Fruit fly (Drosophila melanogaster): ENCODE results near the gene CG14443.

CG14443 gene

DNA sequence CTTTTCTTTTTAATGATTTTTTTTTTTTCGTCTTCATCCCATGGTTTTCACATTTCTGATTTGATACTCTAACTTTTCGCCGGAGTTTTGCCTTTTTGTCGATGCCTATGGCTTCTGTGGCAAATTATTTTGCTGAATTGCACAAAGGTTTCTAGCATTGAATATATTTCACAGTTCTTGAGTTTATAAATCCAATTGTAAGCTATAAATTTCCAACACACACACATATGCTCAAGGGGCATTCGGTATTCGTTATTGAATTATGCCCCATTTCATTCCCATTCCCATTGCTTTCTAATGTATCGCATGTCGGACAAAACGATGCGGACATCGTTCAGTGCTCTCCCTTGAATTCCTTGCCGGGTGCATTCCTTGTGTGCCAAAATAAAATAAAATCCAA is 18.3 kb upstream of the CG14443 start (continued):
- peak; percentile 20 for TF ChIP-seq CG31627 (GFP tag; optimal IDR thresholded peaks at IDR 0.05)
- peak; percentile 28 for TF ChIP-seq achi (GFP tag; optimal IDR thresholded peaks at IDR 0.05)
- no peak for TF ChIP-seq Blimp-1 (GFP tag; optimal IDR thresholded peaks at IDR 0.05)
- TF ChIP-seq Smox (GFP tag; optimal IDR thresholded peaks at IDR 0.05), result peak; percentile 25
- TF ChIP-seq CG3919 (GFP tag; optimal IDR thresholded peaks at IDR 0.05), result peak; percentile 11
- peak; percentile 32 for TF ChIP-seq CG32006 (GFP tag; optimal IDR thresholded peaks at IDR 0.05)
- TF ChIP-seq CG6276 (GFP tag; optimal IDR thresholded peaks at IDR 0.05), result peak; percentile 9
- no peak for TF ChIP-seq dac (GFP tag; optimal IDR thresholded peaks at IDR 0.05)
- peak; percentile 71 for TF ChIP-seq CG6163 (GFP tag; IDR thresholded peaks at IDR 0.05)
- peak; percentile 15 for TF ChIP-seq OdsH (GFP tag; optimal IDR thresholded peaks at IDR 0.05)
- peak; percentile 5 for TF ChIP-seq CG3032 (tag; optimal IDR thresholded peaks at IDR 0.05)
- no peak for TF ChIP-seq svp (GFP tag)
- no peak for TF ChIP-seq spab (GFP tag; optimal IDR thresholded peaks at IDR 0.05)

- TF ChIP-seq topi (GFP tag; optimal IDR thresholded peaks at IDR 0.05), result no peak
- no peak for TF ChIP-seq CG10669 (GFP tag; optimal IDR thresholded peaks at IDR 0.05)
- TF ChIP-seq eg (GFP tag; IDR thresholded peaks at IDR 0.05), result no peak
- TF ChIP-seq Eip75B (GFP tag; optimal IDR thresholded peaks at IDR 0.05), result no peak
- no peak for TF ChIP-seq Met (GFP tag; optimal IDR thresholded peaks at IDR 0.05)
These were observed 17.0 kb upstream of the CG14443 start for dm6 chrX:6616771-6617170.

dm6 chrX:6617372-6617771 is 16.4 kb upstream of the CG14443 start:
- TF ChIP-seq OdsH (GFP tag; optimal IDR thresholded peaks at IDR 0.05) (peak; percentile 50), fkh (GFP tag; optimal IDR thresholded peaks at IDR 0.05) (no peak), Eip93F (GFP tag; optimal IDR thresholded peaks at IDR 0.05) (no peak), CG6854 (GFP tag; optimal IDR thresholded peaks at IDR 0.05) (no peak), CG15336 (GFP tag; IDR thresholded peaks at IDR 0.05) (peak; percentile 62), Hr39 (GFP tag; optimal IDR thresholded peaks at IDR 0.05) (peak; percentile 5), CG10631 (GFP tag; optimal IDR thresholded peaks at IDR 0.05) (peak; percentile 29), CG8632 (GFP tag; optimal IDR thresholded peaks at IDR 0.05) (no peak), CG32006 (GFP tag; optimal IDR thresholded peaks at IDR 0.05) (peak; percentile 69), eg (GFP tag; IDR thresholded peaks at IDR 0.05) (peak; percentile 78), esn (GFP tag; optimal IDR thresholded peaks at IDR 0.05) (no peak), Ets21C (GFP tag; optimal IDR thresholded peaks at IDR 0.05) (no peak), topi (GFP tag; optimal IDR thresholded peaks at IDR 0.05) (no peak), fd59A (GFP tag; optimal IDR thresholded peaks at IDR 0.05) (no peak), CG3919 (GFP tag; optimal IDR thresholded peaks at IDR 0.05) (peak; percentile 18), Sox15 (GFP tag; optimal IDR thresholded peaks at IDR 0.05) (no peak), pdm3 (GFP tag; optimal IDR thresholded peaks at IDR 0.05) (peak; percentile 42), Ets96B (tag; optimal IDR thresholded peaks at IDR 0.05) (peak; percentile 33), acj6 (GFP tag; optimal IDR thresholded peaks at IDR 0.05) (peak; percentile 30), Hr4 (GFP tag; optimal IDR thresholded peaks at IDR 0.05) (peak; percentile 49), svp (GFP tag) (no peak), CG6792 (GFP tag; optimal IDR thresholded peaks at IDR 0.05) (peak; percentile 1), CG4318 (GFP tag; optimal IDR thresholded peaks at IDR 0.05) (peak; percentile 46), Eip75B (GFP tag; optimal IDR thresholded peaks at IDR 0.05) (no peak), CG8319 (GFP tag; optimal IDR thresholded peaks at IDR 0.05) (no peak), Smox (GFP tag; optimal IDR thresholded peaks at IDR 0.05) (no peak), Gug (GFP tag; IDR thresholded peaks at IDR 0.05) (peak; percentile 46), CG34406 (GFP tag; optimal IDR thresholded peaks at IDR 0.05) (no peak), dac (GFP tag; optimal IDR thresholded peaks at IDR 0.05) (no peak), CG10669 (GFP tag; optimal IDR thresholded peaks at IDR 0.05) (no peak), CG6808 (GFP tag; optimal IDR thresholded peaks at IDR 0.05) (peak; percentile 13), salr (GFP tag; optimal IDR thresholded peaks at IDR 0.05) (peak in 1 of 2 experiments; percentile 32), CG11762 (GFP tag; optimal IDR thresholded peaks at IDR 0.05; ENCODE audit: insufficient read depth) (peak; percentile 13), CG6163 (GFP tag; IDR thresholded peaks at IDR 0.05) (peak; percentile 59; the same call in 2 of the 3 replicates), Sox14 (GFP tag; optimal IDR thresholded peaks at IDR 0.05) (no peak), cyc (GFP tag; optimal IDR thresholded peaks at IDR 0.05) (no peak), CG3032 (tag; optimal IDR thresholded peaks at IDR 0.05) (no peak), vri (GFP tag; optimal IDR thresholded peaks at IDR 0.05) (no peak), CG16779 (tag; optimal IDR thresholded peaks at IDR 0.05) (no peak), Sox102F (GFP tag; optimal IDR thresholded peaks at IDR 0.05) (no peak), ss (GFP tag; optimal IDR thresholded peaks at IDR 0.05) (no peak)
